Fruit fly (Drosophila melanogaster) whole organism, embryonic: ENCODE results near the gene ATP7.

Experiments
- ATbp ChIP-seq: fragments of 200-800 bp; sonication (Bioruptor generic); optimal IDR thresholded peaks from 2 replicates; lab custom pipeline; 2017; ENCODE audit warnings: missing biosample characterization, mild to moderate bottlenecking, missing genetic modification characterization, missing genetic modification reagents
- Abd-B ChIP-seq: fragments of 200-800 bp; sonication (Bioruptor generic); optimal IDR thresholded peaks from 2 replicates; lab custom pipeline; 2018; ENCODE audit warnings: missing biosample characterization, mild to moderate bottlenecking, missing genetic modification characterization, moderate library complexity
- Atf-2 ChIP-seq: fragments of 200-800 bp; sonication (Bioruptor generic); optimal IDR thresholded peaks from 2 replicates; lab custom pipeline; 2016; ENCODE audit warnings: missing biosample characterization, missing genetic modification characterization
- BEAF-32 ChIP-seq: fragments of 200-800 bp; sonication (Bioruptor generic); optimal IDR thresholded peaks from 3 replicates; lab custom pipeline; 2017; ENCODE audit warnings: missing biosample characterization, missing genetic modification characterization, mild to moderate bottlenecking, moderate library complexity, missing genetic modification reagents
- CG10366 ChIP-seq: fragments of 200-800 bp; sonication (Bioruptor generic); IDR thresholded peaks from 2 replicates; pipeline ENCODE4 v1.3.6; 2022; ENCODE audit warnings: missing biosample characterization, missing genetic modification characterization
- CG11093 ChIP-seq: fragments of 200-800 bp; sonication (Bioruptor generic); IDR thresholded peaks from 3 replicates; pipeline ENCODE4 v1.3.6; 2022; ENCODE audit warnings: missing biosample characterization, missing genetic modification characterization
- CG13624 ChIP-seq: fragments of 200-800 bp; sonication (Bioruptor generic); optimal IDR thresholded peaks from 2 replicates; lab custom pipeline; 2016; ENCODE audit warnings: missing biosample characterization, missing genetic modification characterization
- CG13775 ChIP-seq: fragments of 200-800 bp; sonication (Bioruptor generic); optimal IDR thresholded peaks from 3 replicates; lab custom pipeline; 2017; ENCODE audit warnings: missing biosample characterization, mild to moderate bottlenecking, missing genetic modification characterization
- CG14710 ChIP-seq: fragments of 200-800 bp; sonication (Bioruptor generic); optimal IDR thresholded peaks from 3 replicates; lab custom pipeline; 2019; ENCODE audit warnings: missing biosample characterization, mild to moderate bottlenecking, missing genetic modification characterization, moderate library complexity
- CG15514 ChIP-seq: fragments of 200-800 bp; sonication (Bioruptor generic); optimal IDR thresholded peaks from 3 replicates; lab custom pipeline; 2017; ENCODE audit warnings: missing biosample characterization, missing genetic modification characterization, mild to moderate bottlenecking, moderate library complexity, missing genetic modification reagents
- CG15696 ChIP-seq: fragments of 200-800 bp; sonication (Bioruptor generic); optimal IDR thresholded peaks from 2 replicates; lab custom pipeline; 2019; ENCODE audit warnings: missing biosample characterization, mild to moderate bottlenecking, missing genetic modification characterization, moderate library complexity
- CG1647 ChIP-seq: fragments of 200-800 bp; sonication (Bioruptor generic); optimal IDR thresholded peaks from 3 replicates; lab custom pipeline; 2016; ENCODE audit warnings: missing biosample characterization, missing genetic modification characterization
- CG4424 ChIP-seq: fragments of 200-800 bp; sonication (Bioruptor generic); optimal IDR thresholded peaks from 3 replicates; lab custom pipeline; 2016; ENCODE audit warnings: missing biosample characterization, missing genetic modification characterization
- CG6791 ChIP-seq: fragments of 200-800 bp; sonication (Bioruptor generic); IDR thresholded peaks from 3 replicates; pipeline ENCODE4 v1.3.6; 2022; ENCODE audit warnings: missing biosample characterization, missing genetic modification characterization; ENCODE audit not compliant: partially characterized antibody
- CG7928 ChIP-seq: fragments of 200-800 bp; sonication (Bioruptor generic); optimal IDR thresholded peaks from 2 replicates; lab custom pipeline; 2017; ENCODE audit warnings: missing biosample characterization, mild to moderate bottlenecking, missing genetic modification characterization
- CG7963 ChIP-seq: fragments of 200-800 bp; sonication (Bioruptor generic); IDR thresholded peaks from 3 replicates; pipeline ENCODE4 v1.3.6; 2022; ENCODE audit warnings: missing biosample characterization, missing genetic modification characterization; ENCODE audit not compliant: partially characterized antibody
- CG8290 ChIP-seq, 3 experiments: fragments of 200-800 bp; sonication (Bioruptor generic); optimal IDR thresholded peaks; 2 replicates each; lab custom pipeline; 2016 to 2019; ENCODE audit warnings: missing biosample characterization in 3 of 3, missing genetic modification characterization in 3 of 3, mild to moderate bottlenecking in 2 of 3, moderate library complexity in 1 of 3
- CG8359 ChIP-seq: fragments of 200-800 bp; sonication (Bioruptor generic); optimal IDR thresholded peaks from 2 replicates; lab custom pipeline; 2017; ENCODE audit warnings: missing biosample characterization, mild to moderate bottlenecking, missing genetic modification characterization, borderline replicate concordance
- CG9727 ChIP-seq: fragments of 200-800 bp; sonication (Bioruptor generic); optimal IDR thresholded peaks from 3 replicates; lab custom pipeline; 2017; ENCODE audit warnings: missing biosample characterization, mild to moderate bottlenecking, missing genetic modification characterization
- Doc2 ChIP-seq: fragments of 200-800 bp; sonication (Bioruptor generic); IDR thresholded peaks from 2 replicates; pipeline ENCODE4 v1.3.6; 2022; ENCODE audit warnings: missing biosample characterization, missing genetic modification characterization
- Dp ChIP-seq: fragments of 200-800 bp; sonication (Bioruptor generic); optimal IDR thresholded peaks from 2 replicates; lab custom pipeline; 2018; ENCODE audit warnings: missing biosample characterization, mild to moderate bottlenecking, missing genetic modification characterization, moderate library complexity
- HLHmδ ChIP-seq: fragments of 200-800 bp; sonication (Bioruptor generic); optimal IDR thresholded peaks from 2 replicates; lab custom pipeline; 2018; ENCODE audit warnings: missing biosample characterization, mild to moderate bottlenecking, missing genetic modification characterization, moderate library complexity
- Hey ChIP-seq: fragments of 200-800 bp; sonication (Bioruptor generic); optimal IDR thresholded peaks from 3 replicates; lab custom pipeline; 2018; ENCODE audit warnings: missing biosample characterization, mild to moderate bottlenecking, missing genetic modification characterization
- HmgZ ChIP-seq: fragments of 200-800 bp; sonication (Bioruptor generic); optimal IDR thresholded peaks from 2 replicates; lab custom pipeline; 2018; ENCODE audit warnings: missing biosample characterization, mild to moderate bottlenecking, missing genetic modification characterization
- Nf-YB ChIP-seq: fragments of 200-800 bp; sonication (Bioruptor generic); optimal IDR thresholded peaks from 3 replicates; lab custom pipeline; 2019; ENCODE audit warnings: missing biosample characterization, mild to moderate bottlenecking, missing genetic modification characterization, moderate library complexity
- Optix ChIP-seq: fragments of 200-800 bp; sonication (Bioruptor generic); IDR thresholded peaks from 3 replicates; pipeline ENCODE4 v1.3.6; 2022; ENCODE audit warnings: missing biosample characterization, missing genetic modification characterization
- Ravus ChIP-seq: fragments of 200-800 bp; sonication (Bioruptor generic); IDR thresholded peaks from 2 replicates; pipeline ENCODE4 v1.3.6; 2022; ENCODE audit warnings: missing biosample characterization, missing genetic modification characterization
- Rx ChIP-seq: fragments of 200-800 bp; sonication (Bioruptor generic); IDR thresholded peaks from 2 replicates; pipeline ENCODE4 v1.3.6; 2022; ENCODE audit warnings: missing biosample characterization, missing genetic modification characterization
- Sin3A ChIP-seq: fragments of >200 bp; optimal IDR thresholded peaks from 2 replicates; lab custom pipeline; 2018
- Vsx1 ChIP-seq: fragments of 200-800 bp; sonication (Bioruptor generic); optimal IDR thresholded peaks from 2 replicates; lab custom pipeline; 2017; ENCODE audit warnings: missing biosample characterization, mild to moderate bottlenecking, missing genetic modification characterization, missing genetic modification reagents
- bbx ChIP-seq: fragments of 200-800 bp; sonication (Bioruptor generic); IDR thresholded peaks from 2 replicates; pipeline ENCODE4 v1.3.6; 2022; ENCODE audit warnings: missing biosample characterization, missing genetic modification characterization; ENCODE audit not compliant: partially characterized antibody
- bcd ChIP-seq: fragments of 200-800 bp; sonication (Bioruptor generic); optimal IDR thresholded peaks from 2 replicates; lab custom pipeline; 2017; ENCODE audit warnings: missing biosample characterization, mild to moderate bottlenecking, missing genetic modification characterization
- btn ChIP-seq: fragments of 200-800 bp; sonication (Bioruptor generic); optimal IDR thresholded peaks from 2 replicates; lab custom pipeline; 2016; ENCODE audit warnings: missing biosample characterization, missing genetic modification characterization
- caup ChIP-seq: fragments of 200-800 bp; sonication (Bioruptor generic); optimal IDR thresholded peaks from 3 replicates; lab custom pipeline; 2017; ENCODE audit warnings: missing biosample characterization, mild to moderate bottlenecking, missing genetic modification characterization, moderate library complexity; ENCODE audit not compliant: severe bottlenecking
- dysf ChIP-seq: fragments of 200-800 bp; sonication (Bioruptor generic); IDR thresholded peaks from 3 replicates; pipeline ENCODE4 v1.3.6; 2022; ENCODE audit warnings: missing biosample characterization, missing genetic modification characterization
- ftz-f1 ChIP-seq: fragments of 200-800 bp; sonication (Bioruptor generic); optimal IDR thresholded peaks from 2 replicates; lab custom pipeline; 2016; ENCODE audit warnings: missing biosample characterization, missing genetic modification characterization
- gcm ChIP-seq: fragments of 200-800 bp; sonication (Bioruptor generic); optimal IDR thresholded peaks from 2 replicates; lab custom pipeline; 2019; ENCODE audit warnings: missing biosample characterization, mild to moderate bottlenecking, missing genetic modification characterization, moderate library complexity
- gfzf ChIP-seq: fragments of 200-800 bp; sonication (Bioruptor generic); optimal IDR thresholded peaks from 2 replicates; lab custom pipeline; 2016; ENCODE audit warnings: missing biosample characterization, mild to moderate bottlenecking, missing genetic modification characterization, moderate library complexity
- gt ChIP-seq: fragments of 200-800 bp; sonication (Bioruptor generic); IDR thresholded peaks from 2 replicates; pipeline ENCODE4 v1.3.6; 2022; ENCODE audit warnings: missing biosample characterization, missing genetic modification characterization
- otp ChIP-seq: fragments of 200-800 bp; sonication (Bioruptor generic); IDR thresholded peaks from 3 replicates; pipeline ENCODE4, ENCODE4 v1.3.6; 2022; ENCODE audit warnings: missing biosample characterization, missing genetic modification characterization
- pan ChIP-seq, 4 experiments: fragments of >200 bp in 3 of 4; fragments of 200-800 bp in 1 of 4; sonication (Bioruptor generic) in 1 of 4; optimal IDR thresholded peaks in 3 of 4; IDR thresholded peaks in 1 of 4; 2 replicates each; pipeline versions ENCODE4 v1.3.6 to Lab custom; 2017 to 2022; ENCODE audit warnings: missing biosample characterization in 2 of 4, missing genetic modification characterization in 2 of 4, mixed read lengths in 1 of 4
- pb ChIP-seq: fragments of 200-800 bp; sonication (Bioruptor generic); optimal IDR thresholded peaks from 3 replicates; lab custom pipeline; 2016; ENCODE audit warnings: missing biosample characterization, missing genetic modification characterization
- pita ChIP-seq: fragments of 200-800 bp; sonication (Bioruptor generic); optimal IDR thresholded peaks from 2 replicates; lab custom pipeline; 2017; ENCODE audit warnings: missing biosample characterization, mild to moderate bottlenecking, missing genetic modification characterization
- pros ChIP-seq: fragments of 200-800 bp; sonication (Bioruptor generic); optimal IDR thresholded peaks from 3 replicates; lab custom pipeline; 2019; ENCODE audit warnings: missing biosample characterization, mild to moderate bottlenecking, missing genetic modification characterization, moderate library complexity
- rib ChIP-seq: fragments of 200-800 bp; sonication (Bioruptor generic); IDR thresholded peaks from 2 replicates; pipeline ENCODE4 v1.3.6; 2022; ENCODE audit warnings: missing biosample characterization, missing genetic modification characterization
- tin ChIP-seq: fragments of 200-800 bp; sonication (Bioruptor generic); optimal IDR thresholded peaks from 3 replicates; lab custom pipeline; 2016; ENCODE audit warnings: missing biosample characterization, missing genetic modification characterization
- tup ChIP-seq: fragments of 200-800 bp; sonication (Bioruptor generic); optimal IDR thresholded peaks from 2 replicates; lab custom pipeline; 2016; ENCODE audit warnings: missing biosample characterization, mild to moderate bottlenecking, missing genetic modification characterization, moderate library complexity

ATP7 gene

dm6 chrX:11806867-11807747 is 47.7 kb upstream of the ATP7 start, which contains the start of gene Hsc70-3 (continued):
- peak; percentile 48; the same call in 1 of the 3 replicates for TF ChIP-seq CG7963 (GFP tag; lab: Robert Waterston, UW)
- no peak for TF ChIP-seq pita (GFP tag; lab: Kevin White, UChicago)
- TF ChIP-seq pros (GFP tag; lab: Kevin White, UChicago): peak; percentile 66
- peak; percentile 26 for TF ChIP-seq CG9727
- TF ChIP-seq Vsx1 (GFP tag; lab: Kevin White, UChicago): peak; percentile 12
- TF ChIP-seq gt: no peak
- TF ChIP-seq CG10366: no peak
- TF ChIP-seq Abd-B (GFP tag; lab: Kevin White, UChicago): no peak
- TF ChIP-seq pb (GFP tag; lab: Kevin White, UChicago): no peak
- TF ChIP-seq Sin3A (lab: Kevin White, UChicago): no peak
- no peak for TF ChIP-seq CG13775 (GFP tag; lab: Kevin White, UChicago)
- TF ChIP-seq CG8359 (GFP tag; lab: Kevin White, UChicago): peak; percentile 37
- TF ChIP-seq HLHmδ (GFP tag; lab: Kevin White, UChicago): peak; percentile 62
- no peak for TF ChIP-seq Hey (tag; lab: Kevin White, UChicago)
- TF ChIP-seq gfzf (GFP tag; lab: Kevin White, UChicago): no peak
- TF ChIP-seq ftz-f1 (GFP tag; lab: Kevin White, UChicago): peak; percentile 47
- TF ChIP-seq CG8290 (GFP tag; optimal IDR thresholded peaks at IDR 0.05; lab: Kevin White, UChicago): peak; percentile 7
- TF ChIP-seq CG8290 (tag; optimal IDR thresholded peaks at IDR 0.05; lab: Kevin White, UChicago): peak in 1 of 2 experiments; percentile 40
- 0 out of 3 replicates have a peak, but pooled peaks have one; percentile 49 for TF ChIP-seq CG6791 (GFP tag; lab: Robert Waterston, UW)
- TF ChIP-seq CG7928 (GFP tag; lab: Kevin White, UChicago): no peak
- TF ChIP-seq Ravus (GFP tag; lab: Robert Waterston, UW): no peak
- peak; percentile 89 for TF ChIP-seq ATbp (GFP tag; lab: Kevin White, UChicago)
- TF ChIP-seq HmgZ (tag; lab: Kevin White, UChicago): no peak
- no peak for TF ChIP-seq dysf (GFP tag; lab: Robert Waterston, UW)
- TF ChIP-seq tup: no peak
- peak; percentile 14 for TF ChIP-seq btn
- no peak for TF ChIP-seq rib (GFP tag; lab: Robert Waterston, UW)
- TF ChIP-seq bbx (GFP tag; lab: Robert Waterston, UW): peak; percentile 35
- peak; percentile 53 for TF ChIP-seq CG14710 (tag; lab: Kevin White, UChicago)
- TF ChIP-seq CG4424: no peak
- TF ChIP-seq CG15514: peak; percentile 38
- no peak for TF ChIP-seq caup
- TF ChIP-seq CG1647: no peak
- no peak for TF ChIP-seq Doc2 (GFP tag; lab: Robert Waterston, UW)
- no peak for TF ChIP-seq Nf-YB
- TF ChIP-seq pan (optimal IDR thresholded peaks at IDR 0.05; lab: Kevin White, UChicago): no peak
- TF ChIP-seq pan (GFP tag; optimal IDR thresholded peaks at IDR 0.05 in 1 of 2, IDR thresholded peaks at IDR 0.05 in 1 of 2): no peak
- no peak for TF ChIP-seq CG11093 (GFP tag; lab: Robert Waterston, UW)
- no peak for TF ChIP-seq Rx (GFP tag; lab: Robert Waterston, UW)
- TF ChIP-seq CG13624 (GFP tag; lab: Kevin White, UChicago): no peak
- TF ChIP-seq Atf-2 (GFP tag; lab: Kevin White, UChicago): no peak
- peak; percentile 73; the same call in 1 of the 3 replicates for TF ChIP-seq otp (GFP tag; lab: Robert Waterston, UW)
- TF ChIP-seq BEAF-32 (GFP tag; lab: Kevin White, UChicago): peak; percentile 70
- no peak for TF ChIP-seq tin
- peak; percentile 41 for TF ChIP-seq gcm (GFP tag; lab: Kevin White, UChicago)
- peak; percentile 0 for TF ChIP-seq Dp
- no peak for TF ChIP-seq bcd
- TF ChIP-seq Optix: 0 out of 3 replicates have a peak, but pooled peaks have one; percentile 6
- no peak for TF ChIP-seq CG15696 (tag; lab: Kevin White, UChicago)
